Worm (Caenorhabditis elegans) whole organism, young adult: ENCODE data around the gene syx-4.

ENCODE experiments used
- bed-2 ChIP-seq: fragments of 200-800 bp; sonication (Bioruptor generic); IDR thresholded peaks from 2 replicates; pipeline ENCODE4 v1.3.6; 2022; ENCODE audit warnings: missing genetic modification reagents, missing genetic modification characterization, missing compliant biosample characterization
- ceh-58 ChIP-seq: fragments of 200-800 bp; sonication (Bioruptor generic); IDR thresholded peaks from 2 replicates; pipeline ENCODE4 v1.3.6; 2022; ENCODE audit warnings: missing genetic modification characterization, missing compliant biosample characterization
- dox-1 ChIP-seq: fragments of 200-800 bp; sonication (Bioruptor generic); IDR thresholded peaks from 2 replicates; pipeline ENCODE4 v1.3.6; 2022; ENCODE audit warnings: missing genetic modification reagents, missing genetic modification characterization, missing compliant biosample characterization
- efl-1 ChIP-seq: fragments of 150-350 bp; optimal IDR thresholded peaks from 2 replicates; lab custom pipeline; 2014; ENCODE audit warnings: missing biosample characterization, missing genetic modification reagents, missing genetic modification characterization
- lin-35 ChIP-seq, 3 experiments: fragments of 150-350 bp in 2 of 3; sonication (generic microtip) in 1 of 3; optimal IDR thresholded peaks; 2 replicates each; lab custom pipeline; 2014 to 2018; ENCODE audit warnings: missing biosample characterization in 3 of 3, missing genetic modification characterization in 3 of 3, missing genetic modification reagents in 3 of 3
- lsy-27 ChIP-seq: sonication (generic microtip); optimal IDR thresholded peaks from 2 replicates; lab custom pipeline; 2017; ENCODE audit warnings: missing genetic modification characterization, mild to moderate bottlenecking, missing compliant biosample characterization, antibody characterized with exemption, missing genotype, borderline replicate concordance; ENCODE audit not compliant: insufficient read depth
- madf-10 ChIP-seq: sonication (generic microtip); optimal IDR thresholded peaks from 2 replicates; lab custom pipeline; 2016; ENCODE audit warnings: mild to moderate bottlenecking, missing genetic modification characterization, missing compliant biosample characterization
- nfya-1 ChIP-seq: sonication (generic microtip); optimal IDR thresholded peaks from 2 replicates; lab custom pipeline; 2017; ENCODE audit warnings: antibody characterized with exemption, missing compliant biosample characterization, missing genetic modification characterization, borderline replicate concordance; ENCODE audit not compliant: insufficient read depth
- pha-4 ChIP-seq: fragments of 150-350 bp; sonication (generic microtip); optimal IDR thresholded peaks from 2 replicates; lab custom pipeline; 2014; ENCODE audit warnings: missing biosample characterization, missing genetic modification reagents, missing genetic modification characterization
- snpc-4 ChIP-seq, 5 experiments: fragments of 150-350 bp in 1 of 5; sonication (generic microtip) in 4 of 5; optimal IDR thresholded peaks; 2 replicates each; lab custom pipeline; 2014 to 2018; ENCODE audit warnings: missing genetic modification characterization in 5 of 5, missing biosample characterization in 3 of 5, antibody characterized with exemption in 2 of 5, mild to moderate bottlenecking in 2 of 5, missing compliant biosample characterization in 2 of 5, missing genotype in 2 of 5, moderate library complexity in 2 of 5, missing genetic modification reagents in 1 of 5
- ztf-25 ChIP-seq: fragments of 200-800 bp; sonication (Bioruptor generic); IDR thresholded peaks from 2 replicates; pipeline ENCODE4 v1.3.6; 2022; ENCODE audit warnings: missing genetic modification reagents, missing genetic modification characterization, missing compliant biosample characterization
- ztf-28 ChIP-seq: fragments of 200-800 bp; sonication (Bioruptor generic); IDR thresholded peaks from 2 replicates; pipeline ENCODE4 v1.3.6; 2022; ENCODE audit warnings: missing genetic modification reagents, missing genetic modification characterization, missing compliant biosample characterization

DNA sequence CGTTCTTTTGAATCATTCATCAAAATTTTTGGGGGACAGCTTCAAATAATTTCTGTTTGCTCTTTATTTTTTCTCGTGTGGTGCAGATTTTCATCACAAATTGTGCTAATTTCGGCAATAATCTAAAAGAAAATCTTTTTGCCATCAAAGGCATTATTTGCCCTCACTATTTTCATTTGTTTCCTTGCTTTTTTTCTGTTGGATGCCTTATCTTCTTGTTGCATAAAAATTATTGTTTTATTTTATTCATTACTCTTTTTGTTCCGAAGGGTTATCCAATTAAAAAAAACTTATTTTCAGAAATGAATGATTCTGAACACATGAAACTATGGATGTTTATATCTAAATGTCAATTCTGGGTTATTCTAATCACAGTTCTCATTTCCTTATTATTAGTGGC lies 10.2 kb upstream of the syx-4 start, which contains the start of gene T01B11.1:
- TF ChIP-seq madf-10 (tag; lab: Kevin White, UChicago) (no peak), snpc-4 (GFP tag; optimal IDR thresholded peaks at IDR 0.05; lab: Kevin White, UChicago) (no peak), snpc-4 (tag; optimal IDR thresholded peaks at IDR 0.05; lab: Kevin White, UChicago) (no peak), ztf-28 (GFP tag; lab: Robert Waterston, UW) (no peak), lsy-27 (tag; lab: Kevin White, UChicago) (no peak), ceh-58 (no peak), pha-4 (tag; lab: Kevin White, UChicago) (no peak), efl-1 (no peak), nfya-1 (tag; lab: Kevin White, UChicago) (no peak), dox-1 (no peak), lin-35 (GFP tag; optimal IDR thresholded peaks at IDR 0.05; lab: Kevin White, UChicago) (no peak), ztf-25 (GFP tag; lab: Robert Waterston, UW) (no peak), bed-2 (GFP tag; lab: Robert Waterston, UW) (no peak)
